Worm (Caenorhabditis elegans): ENCODE results near the gene nhr-114.
A peak's percentile ranks its signal among the peaks of the same experiment; 100 is the strongest.

The nhr-114 gene

DNA sequence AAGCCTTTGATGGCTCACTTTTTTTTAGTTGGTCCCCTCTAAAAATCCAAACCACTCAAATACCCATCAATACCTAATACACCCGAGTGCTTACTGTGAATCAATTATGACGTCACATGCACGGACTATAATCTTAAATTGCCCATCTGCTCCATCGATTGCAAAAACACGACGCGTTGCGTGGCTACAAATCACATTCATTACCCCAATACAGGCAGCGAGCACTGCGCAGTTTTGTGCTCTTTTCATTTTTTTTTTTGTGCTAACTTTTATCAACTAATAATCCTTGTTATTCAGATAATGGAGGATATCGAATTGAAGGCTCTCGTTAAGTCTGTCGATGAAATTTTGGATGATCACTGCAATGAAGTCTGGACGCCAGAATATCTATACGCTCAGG, 26.9 kb upstream of the nhr-114 start, which contains the start of gene Y45G5AM.5:
Gene Y45G5AM.5, plus strand, starts transcription at position 301 of the 400 bp plus-strand sequence.
- TF ChIP-seq skn-1 (tag; optimal IDR thresholded peaks at IDR 0.05) (no peak), peb-1 (tag; optimal IDR thresholded peaks at IDR 0.05) (no peak), unc-62 (GFP tag; optimal IDR thresholded peaks at IDR 0.05) (no peak)

DNA sequence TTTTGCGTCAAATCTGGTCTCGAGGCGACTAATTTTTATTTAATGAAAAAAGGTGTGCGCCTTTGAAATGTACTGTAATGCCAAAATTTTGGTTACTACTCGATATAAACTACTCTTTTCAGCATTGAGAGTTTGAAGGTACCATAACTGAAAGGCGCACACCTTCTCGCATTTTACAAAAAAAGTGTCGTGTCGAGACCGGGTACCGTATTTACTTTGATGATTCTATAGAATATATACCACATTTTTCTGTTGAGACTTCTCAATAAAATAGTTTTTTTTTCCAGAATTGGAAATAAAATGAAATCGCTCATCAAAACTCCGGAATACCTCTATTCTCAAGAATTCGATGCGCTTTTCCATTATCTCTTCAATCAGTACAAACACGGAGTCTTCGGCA, 24.1 kb upstream of the nhr-114 start, which contains the start of gene Y45G5AM.4:
Gene Y45G5AM.4, plus strand, starts transcription at position 301 of the 400 bp plus-strand sequence.
- TF ChIP-seq unc-62 (GFP tag; optimal IDR thresholded peaks at IDR 0.05): no peak
- TF ChIP-seq elt-3 (tag; optimal IDR thresholded peaks at IDR 0.05): no peak
- no peak for TF ChIP-seq unc-55 (GFP tag; optimal IDR thresholded peaks at IDR 0.05)
- TF ChIP-seq nhr-23 (tag; optimal IDR thresholded peaks at IDR 0.05): no peak
- no peak for TF ChIP-seq ZK546.5 (tag; optimal IDR thresholded peaks at IDR 0.05)
- no peak for TF ChIP-seq mdl-1 (tag; optimal IDR thresholded peaks at IDR 0.05)
- no peak for TF ChIP-seq nhr-237 (tag; optimal IDR thresholded peaks at IDR 0.05)
- no peak for TF ChIP-seq alr-1 (tag; optimal IDR thresholded peaks at IDR 0.05)
- no peak for TF ChIP-seq lsy-2 (tag; optimal IDR thresholded peaks at IDR 0.05)
- TF ChIP-seq blmp-1 (tag; optimal IDR thresholded peaks at IDR 0.05; ENCODE audit: insufficient read depth): no peak

DNA sequence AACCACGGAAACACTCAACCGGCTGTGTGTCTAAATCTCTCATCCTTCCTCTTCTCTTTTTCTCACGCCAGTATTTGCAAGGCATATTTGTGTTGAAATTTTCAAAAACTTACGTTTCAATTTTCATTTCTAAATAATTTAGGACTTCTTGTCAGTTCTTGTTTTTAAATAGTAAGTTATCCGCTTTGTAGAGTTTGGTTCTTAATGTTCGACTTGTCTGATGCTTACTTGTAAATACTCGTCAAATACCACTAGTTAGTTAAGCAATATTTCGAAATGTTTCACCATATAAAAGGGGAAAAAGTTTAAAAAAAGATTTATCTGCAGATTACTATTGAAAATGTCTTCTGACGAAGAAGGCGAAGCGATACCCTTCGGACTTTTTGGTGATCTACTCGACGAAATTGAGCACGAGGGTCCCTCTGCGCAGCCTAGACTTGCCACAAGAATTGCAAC, 22.5 kb upstream of the nhr-114 start, which contains the start of gene Y45G5AM.3:
Gene Y45G5AM.3, plus strand, starts transcription at position 51 of the 456 bp plus-strand sequence.
- TF ChIP-seq fos-1 (tag; optimal IDR thresholded peaks at IDR 0.05) (peak; percentile 22), lin-39 (tag; optimal IDR thresholded peaks at IDR 0.05) (no peak), C34F6.9 (tag; optimal IDR thresholded peaks at IDR 0.05) (peak; percentile 18), mdl-1 (tag; optimal IDR thresholded peaks at IDR 0.05) (no peak), nhr-129 (tag; optimal IDR thresholded peaks at IDR 0.05) (peak; percentile 97)

DNA sequence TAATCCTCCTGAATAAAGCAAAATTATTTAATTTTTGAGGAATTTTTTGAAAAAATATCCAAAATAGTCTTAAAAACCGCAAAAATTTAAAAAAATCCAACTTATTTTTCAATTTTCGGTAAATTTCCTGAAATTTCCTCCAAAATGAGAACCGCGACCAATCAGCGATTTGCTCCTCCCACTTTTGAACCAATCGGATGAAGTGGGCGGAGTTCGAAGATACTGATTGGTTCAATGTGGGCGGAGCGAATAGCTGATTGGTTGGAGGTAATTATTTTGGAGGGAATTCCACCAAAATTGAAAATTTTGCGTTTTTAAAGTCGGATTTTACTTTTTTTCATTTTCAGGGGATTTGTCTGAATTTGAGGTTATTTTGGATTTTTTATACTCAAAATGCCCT, 19.0 kb upstream of the nhr-114 start:
- TF ChIP-seq snpc-4 (tag; optimal IDR thresholded peaks at IDR 0.05): no peak
- TF ChIP-seq zag-1 (tag; optimal IDR thresholded peaks at IDR 0.05): no peak
- no peak for TF ChIP-seq nhr-237 (tag; optimal IDR thresholded peaks at IDR 0.05)
- no peak for TF ChIP-seq mbf-1 (tag; optimal IDR thresholded peaks at IDR 0.05)
- no peak for TF ChIP-seq crh-2 (tag; optimal IDR thresholded peaks at IDR 0.05)
- no peak for TF ChIP-seq nhr-12 (tag; optimal IDR thresholded peaks at IDR 0.05)
- TF ChIP-seq lin-11 (tag; optimal IDR thresholded peaks at IDR 0.05): no peak
- no peak for TF ChIP-seq nhr-77 (tag; optimal IDR thresholded peaks at IDR 0.05)
- TF ChIP-seq gmeb-1 (tag; optimal IDR thresholded peaks at IDR 0.05): no peak
- TF ChIP-seq nhr-21 (tag; optimal IDR thresholded peaks at IDR 0.05): no peak
- TF ChIP-seq elt-1 (tag; optimal IDR thresholded peaks at IDR 0.05): no peak
- no peak for TF ChIP-seq egl-27 (tag; optimal IDR thresholded peaks at IDR 0.05)
- no peak for TF ChIP-seq aly-2 (tag; optimal IDR thresholded peaks at IDR 0.05)
- TF ChIP-seq nhr-25 (tag; optimal IDR thresholded peaks at IDR 0.05): no peak
- TF ChIP-seq blmp-1 (tag; optimal IDR thresholded peaks at IDR 0.05; ENCODE audit: insufficient read depth): no peak
- no peak for TF ChIP-seq mdl-1 (tag; optimal IDR thresholded peaks at IDR 0.05)
- TF ChIP-seq unc-55 (GFP tag; optimal IDR thresholded peaks at IDR 0.05): no peak
- no peak for TF ChIP-seq lsy-2 (tag; optimal IDR thresholded peaks at IDR 0.05)
- TF ChIP-seq ceh-82 (tag; optimal IDR thresholded peaks at IDR 0.05): no peak

DNA sequence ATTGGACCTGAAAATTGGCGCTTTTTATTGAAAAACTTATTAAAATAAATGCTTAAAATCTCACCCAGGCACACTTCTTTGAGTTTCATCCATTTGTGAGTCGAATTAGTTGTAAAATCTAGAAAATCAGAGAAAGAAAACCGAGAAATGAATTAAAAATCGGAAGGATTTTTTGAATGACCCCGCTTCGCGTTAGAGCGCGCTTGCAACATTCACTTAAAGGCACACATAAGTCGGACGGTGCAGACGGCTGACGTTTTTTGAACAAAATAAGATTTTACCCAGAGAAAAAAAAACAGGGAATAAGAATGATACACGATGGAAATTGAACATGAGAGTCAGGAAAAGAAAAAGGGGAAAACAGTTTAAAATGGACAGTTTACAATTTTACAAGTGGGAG, 17.3 kb upstream of the nhr-114 start:
- TF ChIP-seq unc-55 (GFP tag; optimal IDR thresholded peaks at IDR 0.05): peak; percentile 31
- no peak for TF ChIP-seq nhr-25 (tag; optimal IDR thresholded peaks at IDR 0.05)

DNA sequence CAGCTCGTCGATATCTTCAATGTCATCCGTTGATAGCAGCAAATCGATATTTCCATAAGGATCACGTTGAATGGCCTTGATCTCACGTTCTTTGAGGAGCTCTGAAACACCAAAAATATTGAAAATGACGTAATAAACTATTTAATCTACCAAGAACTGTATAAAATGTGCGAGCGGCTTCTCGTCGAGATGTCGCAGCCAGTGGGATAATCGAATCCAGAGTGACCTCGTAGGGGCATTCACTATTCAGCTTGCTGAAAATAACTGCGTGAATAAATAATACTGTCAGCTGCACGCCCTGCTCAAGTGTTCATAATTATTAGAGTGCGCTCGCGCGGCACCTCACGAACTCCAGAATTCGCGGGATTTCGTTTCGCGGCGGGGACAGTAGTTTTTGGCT, 16.9 kb upstream of the nhr-114 start, which contains the start of gene Y45G5AM.7:
Gene Y45G5AM.7, minus strand, starts transcription at position 101 of the 400 bp plus-strand sequence.
- no peak for TF ChIP-seq elt-3 (tag; optimal IDR thresholded peaks at IDR 0.05)
- TF ChIP-seq egl-27 (tag; optimal IDR thresholded peaks at IDR 0.05): no peak
- TF ChIP-seq aly-2 (tag; optimal IDR thresholded peaks at IDR 0.05): no peak
- TF ChIP-seq sma-9 (GFP tag; optimal IDR thresholded peaks at IDR 0.05): no peak
- no peak for TF ChIP-seq sma-9 (tag; optimal IDR thresholded peaks at IDR 0.05)
- TF ChIP-seq sem-4 (tag; optimal IDR thresholded peaks at IDR 0.05): no peak
- TF ChIP-seq gmeb-1 (tag; optimal IDR thresholded peaks at IDR 0.05): no peak
- no peak for TF ChIP-seq dmd-4 (tag; optimal IDR thresholded peaks at IDR 0.05)
- no peak for TF ChIP-seq ama-1 (optimal IDR thresholded peaks at IDR 0.05)
- TF ChIP-seq R02D3.7 (tag; optimal IDR thresholded peaks at IDR 0.05): no peak
- TF ChIP-seq mab-5 (tag; optimal IDR thresholded peaks at IDR 0.05): no peak
- TF ChIP-seq ceh-82 (tag; optimal IDR thresholded peaks at IDR 0.05): no peak
- TF ChIP-seq ztf-11 (tag; optimal IDR thresholded peaks at IDR 0.05): no peak
